Worm (Caenorhabditis elegans): ENCODE measurements around the gene nhr-175.

ce11 chrV:13845136-13845535 is 21.4 kb upstream of the nhr-175 start, which contains the start of gene srx-131:
- TF ChIP-seq aly-1 (tag; optimal IDR thresholded peaks at IDR 0.05): no peak
- TF ChIP-seq pes-1 (GFP tag; IDR thresholded peaks at IDR 0.05): no peak
- TF ChIP-seq tbx-11 (GFP tag; IDR thresholded peaks at IDR 0.05): no peak
- no peak for TF ChIP-seq tbx-37 (GFP tag; conservative IDR thresholded peaks at IDR 0.05)
- TF ChIP-seq flt-1 (GFP tag; IDR thresholded peaks at IDR 0.05): no peak
- no peak for TF ChIP-seq ama-1 (optimal IDR thresholded peaks at IDR 0.05)
- TF ChIP-seq hmg-4 (GFP tag; optimal IDR thresholded peaks at IDR 0.05): no peak
- no peak for TF ChIP-seq sea-1 (GFP tag; conservative IDR thresholded peaks at IDR 0.05)
- no peak for TF ChIP-seq tra-4 (tag; optimal IDR thresholded peaks at IDR 0.05)
- TF ChIP-seq hnd-1 (tag; optimal IDR thresholded peaks at IDR 0.05): no peak

All from whole organism, early embryonic.